Worm (Caenorhabditis elegans) whole organism, L1 larva: ENCODE measurements around the gene unc-82.

ENCODE experiments used
- C04F5.9 ChIP-seq: sonication (generic microtip); optimal IDR thresholded peaks from 2 replicates; lab custom pipeline; 2016; ENCODE audit warnings: missing genetic modification characterization, missing compliant biosample characterization
- C16A3.4 ChIP-seq: fragments of 150-350 bp; optimal IDR thresholded peaks from 2 replicates; lab custom pipeline; 2014; ENCODE audit warnings: missing biosample characterization, missing genetic modification characterization
- Y116A8C.19 ChIP-seq: sonication (generic microtip); optimal IDR thresholded peaks from 2 replicates; lab custom pipeline; 2016; ENCODE audit warnings: missing compliant biosample characterization, missing genetic modification characterization, borderline replicate concordance
- aha-1 ChIP-seq: fragments of 150-350 bp; optimal IDR thresholded peaks from 2 replicates; lab custom pipeline; 2014; ENCODE audit warnings: missing biosample characterization, missing genetic modification characterization
- alr-1 ChIP-seq: fragments of 200-800 bp; sonication (Bioruptor generic); optimal IDR thresholded peaks from 2 replicates; lab custom pipeline; 2018; ENCODE audit warnings: borderline replicate concordance, mild to moderate bottlenecking, missing genetic modification characterization, missing compliant biosample characterization
- aly-2 ChIP-seq: fragments of 150-350 bp; optimal IDR thresholded peaks from 2 replicates; lab custom pipeline; 2014; ENCODE audit warnings: missing biosample characterization, missing genetic modification characterization
- ama-1 ChIP-seq: fragments of 150-350 bp; optimal IDR thresholded peaks from 2 replicates; lab custom pipeline; 2014
- blmp-1 ChIP-seq: fragments of 150-350 bp; optimal IDR thresholded peaks from 2 replicates; lab custom pipeline; 2014; ENCODE audit warnings: missing biosample characterization, missing genetic modification characterization
- ceh-63 ChIP-seq: fragments of 200-800 bp; sonication (Bioruptor generic); optimal IDR thresholded peaks from 2 replicates; lab custom pipeline; 2018; ENCODE audit warnings: mild to moderate bottlenecking, missing genetic modification characterization, missing compliant biosample characterization
- ceh-8 ChIP-seq: fragments of 200-800 bp; sonication (Bioruptor generic); optimal IDR thresholded peaks from 2 replicates; lab custom pipeline; 2018; ENCODE audit warnings: mild to moderate bottlenecking, missing genetic modification characterization, moderate library complexity, missing compliant biosample characterization
- ceh-82 ChIP-seq, 3 experiments: fragments of 150-350 bp in 1 of 3; sonication (generic microtip) in 2 of 3; optimal IDR thresholded peaks; 2 replicates each; lab custom pipeline; 2014 to 2017; ENCODE audit warnings: missing biosample characterization in 3 of 3, missing genetic modification characterization in 3 of 3
- ces-1 ChIP-seq: fragments of 150-350 bp; optimal IDR thresholded peaks from 2 replicates; lab custom pipeline; 2014; ENCODE audit warnings: missing biosample characterization, missing genetic modification reagents, missing genetic modification characterization
- dpl-1 ChIP-seq, 3 experiments: fragments of 150-350 bp in 2 of 3; sonication (generic microtip) in 1 of 3; optimal IDR thresholded peaks; 2 replicates each; lab custom pipeline; 2014 to 2017; ENCODE audit warnings: missing biosample characterization in 3 of 3, missing genetic modification characterization in 3 of 3, missing genetic modification reagents in 3 of 3
- efl-3 ChIP-seq: fragments of 200-800 bp; sonication (Bioruptor generic); optimal IDR thresholded peaks from 2 replicates; lab custom pipeline; 2018; ENCODE audit warnings: mild to moderate bottlenecking, missing genetic modification characterization, missing compliant biosample characterization
- egl-27 ChIP-seq, 2 experiments: fragments of 150-350 bp in 1 of 2; sonication (generic microtip); optimal IDR thresholded peaks; 3 replicates each; lab custom pipeline; 2017 to 2018; ENCODE audit warnings: missing biosample characterization in 2 of 2, missing genetic modification characterization in 2 of 2, missing genetic modification reagents in 2 of 2
- ets-5 ChIP-seq: fragments of 200-800 bp; sonication (Bioruptor generic); IDR thresholded peaks from 2 replicates; pipeline ENCODE4 v1.3.6; 2022; ENCODE audit warnings: missing genetic modification characterization, missing compliant biosample characterization
- fkh-8 ChIP-seq: sonication (generic microtip); optimal IDR thresholded peaks from 2 replicates; lab custom pipeline; 2016; ENCODE audit warnings: mild to moderate bottlenecking, missing genetic modification characterization, missing compliant biosample characterization
- fos-1 ChIP-seq: fragments of 150-350 bp; optimal IDR thresholded peaks from 2 replicates; lab custom pipeline; 2014; ENCODE audit warnings: missing biosample characterization, missing genetic modification characterization
- grh-1 ChIP-seq: fragments of 200-800 bp; sonication (Bioruptor generic); IDR thresholded peaks from 2 replicates; pipeline ENCODE4 v1.3.6; 2022; ENCODE audit warnings: missing genetic modification reagents, missing genetic modification characterization, missing compliant biosample characterization
- hlh-4 ChIP-seq: sonication (generic microtip); optimal IDR thresholded peaks from 2 replicates; lab custom pipeline; 2016; ENCODE audit warnings: mild to moderate bottlenecking, missing genetic modification characterization, missing compliant biosample characterization
- hpl-2 ChIP-seq: fragments of 150-350 bp; optimal IDR thresholded peaks from 2 replicates; lab custom pipeline; 2014; ENCODE audit warnings: missing biosample characterization, missing genetic modification reagents, missing genetic modification characterization
- irx-1 ChIP-seq: sonication (generic microtip); optimal IDR thresholded peaks from 2 replicates; lab custom pipeline; 2016; ENCODE audit warnings: missing genetic modification characterization, missing compliant biosample characterization
- jun-1 ChIP-seq: fragments of 150-350 bp; optimal IDR thresholded peaks from 2 replicates; lab custom pipeline; 2014; ENCODE audit warnings: missing biosample characterization, missing genetic modification reagents, missing genetic modification characterization
- lin-14 ChIP-seq: fragments of 200-800 bp; sonication (Bioruptor generic); optimal IDR thresholded peaks from 2 replicates; lab custom pipeline; 2018; ENCODE audit warnings: mild to moderate bottlenecking, missing genetic modification characterization, moderate library complexity, missing compliant biosample characterization
- lin-15B ChIP-seq: fragments of 150-350 bp; sonication (generic microtip); optimal IDR thresholded peaks from 3 replicates; lab custom pipeline; 2014; ENCODE audit warnings: missing biosample characterization, missing genetic modification characterization
- lin-39 ChIP-seq: fragments of 150-350 bp; optimal IDR thresholded peaks from 2 replicates; lab custom pipeline; 2014; ENCODE audit warnings: missing biosample characterization, missing genetic modification reagents, missing genetic modification characterization
- lsy-2 ChIP-seq, 2 experiments: fragments of 150-350 bp; optimal IDR thresholded peaks; 2 replicates each; lab custom pipeline; 2014; ENCODE audit warnings: missing biosample characterization in 2 of 2, missing genetic modification characterization in 2 of 2
- mdl-1 ChIP-seq, 2 experiments: fragments of 150-350 bp; optimal IDR thresholded peaks; 2 replicates each; lab custom pipeline; 2014 to 2017; ENCODE audit warnings: missing biosample characterization in 2 of 2, missing genetic modification characterization in 2 of 2, inconsistent platforms in 1 of 2
- nhr-12 ChIP-seq: sonication (generic microtip); optimal IDR thresholded peaks from 2 replicates; lab custom pipeline; 2017; ENCODE audit warnings: missing biosample characterization, missing genetic modification characterization
- nhr-19 ChIP-seq: fragments of 200-800 bp; sonication (Bioruptor generic); conservative IDR thresholded peaks from 2 replicates; pipeline ENCODE4 v1.3.6; 2022; ENCODE audit warnings: missing genetic modification characterization, missing compliant biosample characterization
- nhr-20 ChIP-seq: sonication (generic microtip); optimal IDR thresholded peaks from 2 replicates; lab custom pipeline; 2016; ENCODE audit warnings: mild to moderate bottlenecking, missing genetic modification characterization, missing compliant biosample characterization
- nhr-28 ChIP-seq: fragments of 150-350 bp; optimal IDR thresholded peaks from 2 replicates; lab custom pipeline; 2014; ENCODE audit warnings: missing biosample characterization, missing genetic modification characterization
- nhr-47 ChIP-seq: sonication (generic microtip); optimal IDR thresholded peaks from 2 replicates; lab custom pipeline; 2016; ENCODE audit warnings: mild to moderate bottlenecking, missing genetic modification characterization, moderate library complexity, missing compliant biosample characterization
- nhr-71 ChIP-seq: sonication (generic microtip); optimal IDR thresholded peaks from 2 replicates; lab custom pipeline; 2016; ENCODE audit warnings: mild to moderate bottlenecking, missing genetic modification characterization, moderate library complexity, missing compliant biosample characterization
- nhr-76 ChIP-seq: sonication (generic microtip); optimal IDR thresholded peaks from 2 replicates; lab custom pipeline; 2017; ENCODE audit warnings: missing biosample characterization, missing genetic modification characterization
- nhr-85 ChIP-seq: sonication (generic microtip); peaks from one replicate; lab custom pipeline; 2016; ENCODE audit warnings: missing genetic modification characterization, inconsistent platforms, missing compliant biosample characterization
- pag-3 ChIP-seq: sonication (generic microtip); optimal IDR thresholded peaks from 2 replicates; lab custom pipeline; 2017; ENCODE audit warnings: missing genetic modification characterization, mild to moderate bottlenecking, missing compliant biosample characterization, antibody characterized with exemption, borderline replicate concordance; ENCODE audit not compliant: insufficient read depth
- snu-23 ChIP-seq: sonication (generic microtip); optimal IDR thresholded peaks from 2 replicates; lab custom pipeline; 2016; ENCODE audit warnings: missing genetic modification characterization, missing compliant biosample characterization
- tbx-2 ChIP-seq: sonication (generic microtip); optimal IDR thresholded peaks from 2 replicates; lab custom pipeline; 2016; ENCODE audit warnings: missing genetic modification characterization, missing compliant biosample characterization
- tlp-1 ChIP-seq: fragments of 150-350 bp; optimal IDR thresholded peaks from 2 replicates; lab custom pipeline; 2014; ENCODE audit warnings: missing biosample characterization, missing genetic modification characterization
- unc-30 ChIP-seq: sonication (generic microtip); optimal IDR thresholded peaks from 2 replicates; lab custom pipeline; 2017; ENCODE audit warnings: missing biosample characterization, missing genetic modification characterization
- unc-86 ChIP-seq: sonication (generic microtip); optimal IDR thresholded peaks from 2 replicates; lab custom pipeline; 2016; ENCODE audit warnings: missing genetic modification characterization, missing compliant biosample characterization
- unc-98 ChIP-seq: fragments of 200-800 bp; sonication (Bioruptor generic); IDR thresholded peaks from 2 replicates; pipeline ENCODE4 v1.3.6; 2022; ENCODE audit warnings: missing genetic modification characterization, missing compliant biosample characterization
- vab-15 ChIP-seq: sonication (generic microtip); optimal IDR thresholded peaks from 2 replicates; lab custom pipeline; 2017; ENCODE audit warnings: missing genotype, mild to moderate bottlenecking, missing genetic modification characterization, missing compliant biosample characterization
- zag-1 ChIP-seq: fragments of 150-350 bp; optimal IDR thresholded peaks from 2 replicates; lab custom pipeline; 2014; ENCODE audit warnings: missing biosample characterization, missing genetic modification characterization
- zip-4 ChIP-seq: fragments of 200-800 bp; sonication (Bioruptor generic); optimal IDR thresholded peaks from 2 replicates; lab custom pipeline; 2018; ENCODE audit warnings: mild to moderate bottlenecking, missing genetic modification characterization, moderate library complexity, missing compliant biosample characterization

unc-82 gene

DNA sequence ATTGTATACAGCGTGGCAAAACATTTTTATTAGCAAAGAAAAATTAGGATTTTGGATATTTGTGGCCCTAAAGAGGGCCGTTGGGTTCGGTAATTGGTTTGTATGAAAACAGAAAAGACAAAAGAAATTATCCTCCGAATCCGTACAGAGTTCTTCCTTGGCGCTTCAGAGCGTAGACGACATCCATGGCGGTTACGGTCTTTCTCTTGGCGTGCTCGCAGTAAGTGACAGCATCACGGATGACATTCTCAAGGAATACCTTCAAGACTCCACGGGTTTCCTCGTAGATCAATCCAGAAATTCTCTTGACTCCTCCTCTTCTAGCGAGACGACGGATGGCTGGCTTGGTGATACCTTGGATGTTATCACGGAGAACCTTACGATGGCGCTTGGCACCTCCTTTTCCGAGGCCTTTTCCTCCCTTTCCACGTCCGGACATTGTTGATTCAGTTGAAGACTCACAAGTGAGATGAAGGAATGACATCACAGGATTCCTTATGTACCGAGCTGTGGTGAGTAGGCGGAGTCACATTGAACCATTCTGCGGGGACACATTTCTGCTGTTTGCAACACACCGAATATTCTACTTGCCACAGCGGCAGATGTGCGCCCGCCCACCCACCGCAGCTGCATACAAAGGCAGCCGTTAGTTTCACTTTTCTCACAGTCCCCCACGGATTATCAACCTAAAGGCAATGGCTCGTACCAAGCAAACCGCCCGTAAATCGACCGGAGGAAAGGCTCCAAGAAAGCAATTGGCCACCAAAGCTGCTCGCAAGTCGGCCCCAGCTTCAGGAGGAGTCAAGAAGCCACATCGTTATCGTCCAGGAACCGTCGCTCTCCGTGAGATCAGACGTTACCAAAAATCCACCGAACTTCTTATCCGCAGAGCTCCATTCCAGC, 63.5 kb downstream of the unc-82 start, which contains the start of the genes his-60 and his-59 (continued):
- TF ChIP-seq aha-1 (no peak), nhr-47 (tag; lab: Kevin White, UChicago) (no peak), efl-3 (GFP tag; lab: Kevin White, UChicago) (peak; percentile 70), nhr-85 (tag; lab: Kevin White, UChicago) (peak; percentile 79), C16A3.4 (tag; lab: Kevin White, UChicago) (peak; percentile 36), blmp-1 (tag; lab: Kevin White, UChicago) (no peak), hlh-4 (no peak), snu-23 (GFP tag; lab: Kevin White, UChicago) (peak; percentile 55), nhr-76 (tag; lab: Kevin White, UChicago) (no peak), lsy-2 (tag; optimal IDR thresholded peaks at IDR 0.05; lab: Kevin White, UChicago) (no peak), egl-27 (tag; optimal IDR thresholded peaks at IDR 0.05; lab: Kevin White, UChicago) (no peak), fos-1 (tag; lab: Kevin White, UChicago) (no peak), ceh-8 (GFP tag; lab: Kevin White, UChicago) (no peak), irx-1 (tag; lab: Kevin White, UChicago) (no peak), zip-4 (GFP tag; lab: Kevin White, UChicago) (no peak), unc-86 (tag; lab: Kevin White, UChicago) (peak; percentile 58), lin-39 (tag; lab: Kevin White, UChicago) (peak; percentile 36), ama-1 (lab: Kevin White, UChicago) (no peak), nhr-28 (tag; lab: Kevin White, UChicago) (no peak), unc-30 (no peak), hpl-2 (GFP tag; lab: Kevin White, UChicago) (no peak), vab-15 (tag; lab: Kevin White, UChicago) (no peak), C04F5.9 (tag; lab: Kevin White, UChicago) (no peak), mdl-1 (tag; optimal IDR thresholded peaks at IDR 0.05; lab: Kevin White, UChicago) (no peak), ces-1 (no peak), dpl-1 (GFP tag; optimal IDR thresholded peaks at IDR 0.05; lab: Kevin White, UChicago) (no peak), ceh-82 (tag; optimal IDR thresholded peaks at IDR 0.05; lab: Kevin White, UChicago) (no peak), nhr-71 (tag; lab: Kevin White, UChicago) (peak; percentile 57), zag-1 (tag; lab: Kevin White, UChicago) (no peak), fkh-8 (tag; lab: Kevin White, UChicago) (no peak), grh-1 (GFP tag; lab: Robert Waterston, UW) (peak; percentile 47; the same call in 1 of the 2 replicates), Y116A8C.19 (no peak), tlp-1 (tag; lab: Kevin White, UChicago) (no peak), unc-98 (GFP tag; lab: Robert Waterston, UW) (no peak), ets-5 (GFP tag; lab: Robert Waterston, UW) (no peak), lin-14 (GFP tag; lab: Kevin White, UChicago) (peak; percentile 67), alr-1 (no peak), ceh-63 (GFP tag; lab: Kevin White, UChicago) (no peak), nhr-19 (peak; percentile 41), nhr-12 (no peak), lin-15B (tag; lab: Kevin White, UChicago) (no peak)
- TF ChIP-seq, all 84 proteins: peak for 21

DNA sequence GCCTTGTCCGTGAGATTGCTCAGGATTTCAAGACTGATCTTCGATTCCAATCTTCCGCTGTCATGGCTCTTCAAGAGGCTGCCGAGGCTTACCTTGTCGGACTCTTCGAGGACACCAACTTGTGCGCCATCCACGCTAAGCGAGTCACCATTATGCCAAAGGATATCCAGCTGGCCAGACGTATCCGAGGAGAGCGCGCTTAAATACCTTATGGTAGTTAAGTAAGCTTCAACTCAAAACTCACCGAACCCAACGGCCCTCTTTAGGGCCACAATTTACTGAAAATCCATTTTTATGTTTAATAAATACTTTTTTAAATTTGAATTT, 64.1 kb downstream of the unc-82 start:
- no peak for TF ChIP-seq jun-1 (tag; lab: Kevin White, UChicago)
- TF ChIP-seq ceh-8 (GFP tag; lab: Kevin White, UChicago): no peak
- no peak for TF ChIP-seq tbx-2 (tag; lab: Kevin White, UChicago)
- no peak for TF ChIP-seq nhr-12
- TF ChIP-seq pag-3 (tag; lab: Kevin White, UChicago): no peak
- no peak for TF ChIP-seq ama-1 (lab: Kevin White, UChicago)
- no peak for TF ChIP-seq aly-2 (tag; lab: Kevin White, UChicago)
- TF ChIP-seq nhr-20: no peak
- no peak for TF ChIP-seq ces-1
